Fruit fly (Drosophila melanogaster): ENCODE data around the gene Acbp2.

The Acbp2 gene

DNA sequence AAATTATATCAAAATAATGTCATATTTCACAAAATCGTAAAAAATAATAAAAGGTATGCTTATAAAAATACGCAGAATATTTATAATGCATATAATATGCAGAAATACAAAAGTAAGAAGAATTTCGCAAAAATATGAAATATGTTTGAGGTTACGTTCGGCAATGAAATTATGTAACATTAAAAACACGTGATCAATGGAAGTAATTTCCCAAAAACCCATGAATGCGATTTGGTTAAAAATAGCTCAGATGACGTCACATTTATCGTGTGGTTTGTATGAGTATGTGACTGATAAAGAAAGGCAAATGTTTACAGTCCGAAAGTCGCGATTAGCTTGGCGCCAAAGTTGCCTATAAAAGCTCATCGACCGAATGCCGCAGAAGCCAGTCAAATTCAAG is 26.1 kb downstream of the Acbp2 start, which contains the start of gene CG8620 (continued):
- TF ChIP-seq mld (GFP tag; IDR thresholded peaks at IDR 0.05; ENCODE audit: partially characterized antibody), result no peak
- no peak for TF ChIP-seq CG5953 (GFP tag; IDR thresholded peaks at IDR 0.05)
- no peak for TF ChIP-seq CG6254 (GFP tag; optimal IDR thresholded peaks at IDR 0.05)
- no peak for TF ChIP-seq odd (GFP tag; optimal IDR thresholded peaks at IDR 0.05)
- TF ChIP-seq CG3407 (GFP tag; optimal IDR thresholded peaks at IDR 0.05), result no peak
- TF ChIP-seq Gsc (GFP tag; IDR thresholded peaks at IDR 0.05), result no peak
- peak in 1 of 2 experiments; percentile 69 for TF ChIP-seq Pdp1 (GFP tag; optimal IDR thresholded peaks at IDR 0.05)
- no peak for TF ChIP-seq CG9817 (tag; optimal IDR thresholded peaks at IDR 0.05)
- no peak for TF ChIP-seq kah (GFP tag; optimal IDR thresholded peaks at IDR 0.05)
- TF ChIP-seq CG34376 (GFP tag; optimal IDR thresholded peaks at IDR 0.05), result peak; percentile 4
- TF ChIP-seq exex (tag; optimal IDR thresholded peaks at IDR 0.05), result no peak
- no peak for TF ChIP-seq Atf3 (GFP tag; optimal IDR thresholded peaks at IDR 0.05)
- no peak for TF ChIP-seq gcm2 (GFP tag; optimal IDR thresholded peaks at IDR 0.05)
- no peak for TF ChIP-seq CG43689 (GFP tag; IDR thresholded peaks at IDR 0.05)
- TF ChIP-seq chif (GFP tag; optimal IDR thresholded peaks at IDR 0.05), result no peak
- no peak for TF ChIP-seq CG4854 (GFP tag; optimal IDR thresholded peaks at IDR 0.05)
- TF ChIP-seq CG17829 (tag; optimal IDR thresholded peaks at IDR 0.05), result no peak
- no peak for TF ChIP-seq CG18011 (GFP tag; optimal IDR thresholded peaks at IDR 0.05)
- TF ChIP-seq CG13775 (GFP tag; optimal IDR thresholded peaks at IDR 0.05), result no peak
- no peak for TF ChIP-seq CG10543 (GFP tag; optimal IDR thresholded peaks at IDR 0.05)
- no peak for TF ChIP-seq CG4707 (GFP tag; optimal IDR thresholded peaks at IDR 0.05)
- no peak for TF ChIP-seq Jarid2 (GFP tag; optimal IDR thresholded peaks at IDR 0.05)
- TF ChIP-seq sqz (GFP tag; optimal IDR thresholded peaks at IDR 0.05), result no peak
- no peak for TF ChIP-seq cato (GFP tag; optimal IDR thresholded peaks at IDR 0.05; ENCODE audit: borderline replicate concordance)
- no peak for TF ChIP-seq CG8359 (GFP tag; optimal IDR thresholded peaks at IDR 0.05; ENCODE audit: borderline replicate concordance)

DNA sequence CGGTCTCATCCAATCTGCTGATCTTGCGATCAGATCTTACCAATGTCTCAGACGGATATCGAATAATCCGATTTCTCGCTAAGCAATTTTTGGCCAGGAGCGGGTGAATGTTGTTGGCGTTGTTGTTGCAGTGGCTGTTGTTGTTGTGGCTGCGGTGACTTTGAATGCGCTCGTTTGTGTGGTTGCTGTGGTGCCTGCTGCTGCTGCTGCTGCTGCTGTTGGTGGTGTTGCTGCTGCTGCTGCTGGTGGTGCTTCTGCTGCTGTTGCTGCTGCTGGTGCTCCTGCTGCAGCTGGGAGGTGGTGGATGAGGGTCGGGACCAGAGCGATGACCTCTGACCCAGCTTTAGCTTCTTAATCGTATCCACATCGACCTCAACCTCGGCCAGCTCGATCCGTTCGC is 29.6 kb downstream of the Acbp2 start:
- TF ChIP-seq Xbp1 (GFP tag; optimal IDR thresholded peaks at IDR 0.05), result no peak
- no peak for TF ChIP-seq CG12219 (GFP tag; optimal IDR thresholded peaks at IDR 0.05)
- TF ChIP-seq sc (optimal IDR thresholded peaks at IDR 0.05), result no peak
- TF ChIP-seq sc (GFP tag; optimal IDR thresholded peaks at IDR 0.05), result no peak
- no peak for TF ChIP-seq NK7.1 (GFP tag; optimal IDR thresholded peaks at IDR 0.05)
- TF ChIP-seq ranshi (GFP tag; IDR thresholded peaks at IDR 0.05), result no peak
- TF ChIP-seq ab (GFP tag; optimal IDR thresholded peaks at IDR 0.05), result no peak
- TF ChIP-seq Xrp1 (GFP tag; IDR thresholded peaks at IDR 0.05), result no peak
- TF ChIP-seq CG7987 (GFP tag; optimal IDR thresholded peaks at IDR 0.05), result no peak
- TF ChIP-seq salm (tag; optimal IDR thresholded peaks at IDR 0.05), result no peak
- no peak for TF ChIP-seq NfI (GFP tag; optimal IDR thresholded peaks at IDR 0.05)
- TF ChIP-seq Rx (GFP tag; IDR thresholded peaks at IDR 0.05), result no peak
- TF ChIP-seq HLH4C (GFP tag; IDR thresholded peaks at IDR 0.05; ENCODE audit: partially characterized antibody), result no peak
- TF ChIP-seq CG4730 (GFP tag; IDR thresholded peaks at IDR 0.05), result no peak
- no peak for TF ChIP-seq CG11456 (GFP tag; IDR thresholded peaks at IDR 0.05)
- TF ChIP-seq CG16813 (GFP tag; IDR thresholded peaks at IDR 0.05; ENCODE audit: partially characterized antibody), result 0 out of 3 replicates have a peak, but pooled peaks have one; percentile 14
- peak in 1 of 2 experiments; percentile 8 for TF ChIP-seq Dfd (GFP tag; optimal IDR thresholded peaks at IDR 0.05)
